Fruit fly (Drosophila melanogaster) whole organism, embryonic: ENCODE data around the gene CheA7a.
A peak's percentile ranks its signal among the peaks of the same experiment; 100 is the strongest.

ENCODE experiments used
- B-H2 ChIP-seq: fragments of 200-800 bp; sonication (Bioruptor generic); optimal IDR thresholded peaks from 2 replicates; lab custom pipeline; 2018; ENCODE audit warnings: missing biosample characterization, mild to moderate bottlenecking, missing genetic modification characterization
- CG10654 ChIP-seq: fragments of 200-800 bp; sonication (Bioruptor generic); optimal IDR thresholded peaks from 2 replicates; lab custom pipeline; 2016; ENCODE audit warnings: missing biosample characterization, missing genetic modification characterization
- CG12071 ChIP-seq: fragments of 200-800 bp; sonication (Bioruptor generic); optimal IDR thresholded peaks from 3 replicates; lab custom pipeline; 2018; ENCODE audit warnings: missing biosample characterization, mild to moderate bottlenecking, missing genetic modification characterization
- CG12104 ChIP-seq: fragments of 200-800 bp; sonication (Bioruptor generic); optimal IDR thresholded peaks from 3 replicates; lab custom pipeline; 2016; ENCODE audit warnings: missing biosample characterization, missing genetic modification characterization
- CG13296 ChIP-seq: fragments of 200-800 bp; sonication (Bioruptor generic); optimal IDR thresholded peaks from 3 replicates; lab custom pipeline; 2018; ENCODE audit warnings: missing biosample characterization, mild to moderate bottlenecking, missing genetic modification characterization
- CG13775 ChIP-seq: fragments of 200-800 bp; sonication (Bioruptor generic); optimal IDR thresholded peaks from 3 replicates; lab custom pipeline; 2017; ENCODE audit warnings: missing biosample characterization, mild to moderate bottlenecking, missing genetic modification characterization
- CG14860 ChIP-seq: fragments of 200-800 bp; sonication (Bioruptor generic); IDR thresholded peaks from 3 replicates; pipeline ENCODE4 v1.3.6; 2022; ENCODE audit warnings: missing biosample characterization, missing genetic modification characterization; ENCODE audit not compliant: partially characterized antibody
- CG15479 ChIP-seq: fragments of 200-800 bp; sonication (Bioruptor generic); optimal IDR thresholded peaks from 3 replicates; lab custom pipeline; 2019; ENCODE audit warnings: missing biosample characterization, mild to moderate bottlenecking, missing genetic modification characterization, moderate library complexity
- CG1602 ChIP-seq: fragments of 200-800 bp; sonication (Bioruptor generic); optimal IDR thresholded peaks from 3 replicates; lab custom pipeline; 2016; ENCODE audit warnings: missing biosample characterization, missing genetic modification characterization
- CG16863 ChIP-seq: fragments of 200-800 bp; sonication (Bioruptor generic); optimal IDR thresholded peaks from 3 replicates; lab custom pipeline; 2016; ENCODE audit warnings: missing biosample characterization, missing genetic modification characterization
- CG17328 ChIP-seq: fragments of 200-800 bp; sonication (Bioruptor generic); IDR thresholded peaks from 2 replicates; pipeline ENCODE4 v1.3.6; 2022; ENCODE audit warnings: missing biosample characterization, missing genetic modification characterization
- CG17361 ChIP-seq: fragments of 200-800 bp; sonication (Bioruptor generic); IDR thresholded peaks from 3 replicates; pipeline ENCODE4 v1.3.6; 2022; ENCODE audit warnings: missing biosample characterization, missing genetic modification characterization
- CG17802 ChIP-seq: fragments of 200-800 bp; sonication (Bioruptor generic); optimal IDR thresholded peaks from 2 replicates; lab custom pipeline; 2018; ENCODE audit warnings: missing biosample characterization, mild to moderate bottlenecking, missing genetic modification characterization, moderate library complexity
- CG1832 ChIP-seq: fragments of 200-800 bp; sonication (Bioruptor generic); optimal IDR thresholded peaks from 2 replicates; lab custom pipeline; 2017; ENCODE audit warnings: missing biosample characterization, mild to moderate bottlenecking, missing genetic modification characterization, inconsistent platforms
- CG18619 ChIP-seq: fragments of 200-800 bp; sonication (Bioruptor generic); optimal IDR thresholded peaks from 3 replicates; lab custom pipeline; 2017; ENCODE audit warnings: missing biosample characterization, mild to moderate bottlenecking, missing genetic modification characterization
- CG2116 ChIP-seq: fragments of 200-800 bp; sonication (Bioruptor generic); optimal IDR thresholded peaks from 3 replicates; lab custom pipeline; 2018; ENCODE audit warnings: missing biosample characterization, mild to moderate bottlenecking, missing genetic modification characterization
- CG3065 ChIP-seq: fragments of 200-800 bp; sonication (Bioruptor generic); optimal IDR thresholded peaks from 2 replicates; lab custom pipeline; 2016; ENCODE audit warnings: missing biosample characterization, missing genetic modification characterization
- CG3163 ChIP-seq: fragments of 200-800 bp; sonication (Bioruptor generic); optimal IDR thresholded peaks from 3 replicates; lab custom pipeline; 2016; ENCODE audit warnings: missing biosample characterization, missing genetic modification characterization
- CG3838 ChIP-seq: fragments of 200-800 bp; sonication (Bioruptor generic); optimal IDR thresholded peaks from 3 replicates; lab custom pipeline; 2016; ENCODE audit warnings: missing biosample characterization, missing genetic modification characterization
- CG4404 ChIP-seq: fragments of 200-800 bp; sonication (Bioruptor generic); IDR thresholded peaks from 2 replicates; pipeline ENCODE4 v1.3.6; 2022; ENCODE audit warnings: missing biosample characterization, missing genetic modification characterization
- CG4424 ChIP-seq: fragments of 200-800 bp; sonication (Bioruptor generic); optimal IDR thresholded peaks from 3 replicates; lab custom pipeline; 2016; ENCODE audit warnings: missing biosample characterization, missing genetic modification characterization
- CG6689 ChIP-seq: fragments of 200-800 bp; sonication (Bioruptor generic); IDR thresholded peaks from 2 replicates; pipeline ENCODE4 v1.3.6; 2022; ENCODE audit warnings: missing biosample characterization, missing genetic modification characterization
- CG8765 ChIP-seq: fragments of 200-800 bp; sonication (Bioruptor generic); IDR thresholded peaks from 2 replicates; pipeline ENCODE4 v1.3.6; 2022; ENCODE audit warnings: missing biosample characterization, missing genetic modification characterization
- CG8944 ChIP-seq: fragments of 200-800 bp; sonication (Bioruptor generic); optimal IDR thresholded peaks from 3 replicates; lab custom pipeline; 2016; ENCODE audit warnings: missing biosample characterization, missing genetic modification characterization
- CG9215 ChIP-seq: fragments of 200-800 bp; sonication (Bioruptor generic); IDR thresholded peaks from 2 replicates; pipeline ENCODE4 v1.3.6; 2022; ENCODE audit warnings: missing biosample characterization, missing genetic modification characterization
- CG9609 ChIP-seq: fragments of 200-800 bp; sonication (Bioruptor generic); optimal IDR thresholded peaks from 3 replicates; lab custom pipeline; 2016; ENCODE audit warnings: missing biosample characterization, missing genetic modification characterization
- CG9876 ChIP-seq: fragments of 200-800 bp; sonication (Bioruptor generic); optimal IDR thresholded peaks from 2 replicates; lab custom pipeline; 2016; ENCODE audit warnings: missing biosample characterization, missing genetic modification characterization
- Dref ChIP-seq: fragments of 200-800 bp; sonication (Bioruptor generic); IDR thresholded peaks from 2 replicates; pipeline ENCODE4 v1.3.6; 2022; ENCODE audit warnings: missing biosample characterization, missing genetic modification characterization
- Elba2 ChIP-seq: fragments of 200-800 bp; sonication (Bioruptor generic); optimal IDR thresholded peaks from 3 replicates; lab custom pipeline; 2016; ENCODE audit warnings: missing biosample characterization, missing genetic modification characterization
- Gug ChIP-seq: fragments of 200-800 bp; sonication (Bioruptor generic); IDR thresholded peaks from 4 replicates; pipeline ENCODE4 v1.3.6; 2022; ENCODE audit warnings: missing biosample characterization, missing genetic modification characterization
- MBD-R2 ChIP-seq: fragments of 200-800 bp; sonication (Bioruptor generic); IDR thresholded peaks from 2 replicates; pipeline ENCODE4 v1.3.6; 2022; ENCODE audit warnings: missing biosample characterization, missing genetic modification characterization
- Meics ChIP-seq: fragments of 200-800 bp; sonication (Bioruptor generic); optimal IDR thresholded peaks from 2 replicates; lab custom pipeline; 2017; ENCODE audit warnings: missing biosample characterization, mild to moderate bottlenecking, missing genetic modification characterization
- Scr ChIP-seq: fragments of 200-800 bp; sonication (Bioruptor generic); IDR thresholded peaks from 2 replicates; pipeline ENCODE4 v1.3.6; 2022; ENCODE audit warnings: missing biosample characterization, missing genetic modification characterization; ENCODE audit not compliant: partially characterized antibody
- bigmax ChIP-seq: fragments of 200-800 bp; sonication (Bioruptor generic); optimal IDR thresholded peaks from 2 replicates; lab custom pipeline; 2018; ENCODE audit warnings: missing biosample characterization, mild to moderate bottlenecking, missing genetic modification characterization
- br ChIP-seq: fragments of >200 bp; optimal IDR thresholded peaks from 2 replicates; lab custom pipeline; 2017
- btn ChIP-seq: fragments of 200-800 bp; sonication (Bioruptor generic); optimal IDR thresholded peaks from 2 replicates; lab custom pipeline; 2016; ENCODE audit warnings: missing biosample characterization, missing genetic modification characterization
- cad ChIP-seq: fragments of >200 bp; optimal IDR thresholded peaks from 2 replicates; lab custom pipeline; 2017; ENCODE audit warnings: missing biosample characterization, missing genetic modification characterization
- cwo ChIP-seq: fragments of 200-800 bp; sonication (Bioruptor generic); optimal IDR thresholded peaks from 3 replicates; lab custom pipeline; 2017; ENCODE audit warnings: missing biosample characterization, missing genetic modification characterization, mild to moderate bottlenecking, moderate library complexity, missing genetic modification reagents
- dm ChIP-seq: fragments of 200-800 bp; sonication (Bioruptor generic); optimal IDR thresholded peaks from 3 replicates; lab custom pipeline; 2016; ENCODE audit warnings: missing biosample characterization, missing genetic modification characterization
- gfzf ChIP-seq: fragments of 200-800 bp; sonication (Bioruptor generic); optimal IDR thresholded peaks from 2 replicates; lab custom pipeline; 2016; ENCODE audit warnings: missing biosample characterization, mild to moderate bottlenecking, missing genetic modification characterization, moderate library complexity
- gsb ChIP-seq: fragments of 200-800 bp; sonication (Bioruptor generic); IDR thresholded peaks from 2 replicates; pipeline ENCODE4 v1.3.6; 2022; ENCODE audit warnings: missing biosample characterization, missing genetic modification characterization
- ind ChIP-seq: fragments of 200-800 bp; sonication (Bioruptor generic); optimal IDR thresholded peaks from 3 replicates; lab custom pipeline; 2016; ENCODE audit warnings: missing biosample characterization, missing genetic modification characterization
- otp ChIP-seq: fragments of 200-800 bp; sonication (Bioruptor generic); IDR thresholded peaks from 3 replicates; pipeline ENCODE4, ENCODE4 v1.3.6; 2022; ENCODE audit warnings: missing biosample characterization, missing genetic modification characterization
- pan ChIP-seq, 4 experiments: fragments of >200 bp in 3 of 4; fragments of 200-800 bp in 1 of 4; sonication (Bioruptor generic) in 1 of 4; optimal IDR thresholded peaks in 3 of 4; IDR thresholded peaks in 1 of 4; 2 replicates each; pipeline versions ENCODE4 v1.3.6 to Lab custom; 2017 to 2022; ENCODE audit warnings: missing biosample characterization in 2 of 4, missing genetic modification characterization in 2 of 4, mixed read lengths in 1 of 4
- pho ChIP-seq: fragments of 200-800 bp; sonication (Bioruptor generic); optimal IDR thresholded peaks from 2 replicates; lab custom pipeline; 2016; ENCODE audit warnings: missing biosample characterization, missing genetic modification characterization
- ro ChIP-seq: fragments of 200-800 bp; sonication (Bioruptor generic); IDR thresholded peaks from 2 replicates; pipeline ENCODE4 v1.3.6; 2022; ENCODE audit warnings: missing biosample characterization, missing genetic modification characterization
- salm ChIP-seq: fragments of 200-800 bp; sonication (Bioruptor generic); optimal IDR thresholded peaks from 2 replicates; lab custom pipeline; 2018; ENCODE audit warnings: missing biosample characterization, mild to moderate bottlenecking, missing genetic modification characterization
- vfl ChIP-seq: fragments of 200-800 bp; sonication (Bioruptor generic); optimal IDR thresholded peaks from 2 replicates; lab custom pipeline; 2016; ENCODE audit warnings: missing biosample characterization, missing genetic modification characterization
- vvl ChIP-seq: fragments of 200-800 bp; sonication (Bioruptor generic); IDR thresholded peaks from 2 replicates; pipeline ENCODE4 v1.3.6; 2022; ENCODE audit warnings: missing biosample characterization, missing genetic modification characterization
- wor ChIP-seq: fragments of 200-800 bp; sonication (Bioruptor generic); IDR thresholded peaks from 2 replicates; pipeline ENCODE4 v1.3.6; 2022; ENCODE audit warnings: missing biosample characterization, missing genetic modification characterization
- zf30C ChIP-seq: fragments of 200-800 bp; sonication (Bioruptor generic); optimal IDR thresholded peaks from 3 replicates; lab custom pipeline; 2018; ENCODE audit warnings: missing biosample characterization, mild to moderate bottlenecking, missing genetic modification characterization
- zfh1 ChIP-seq: fragments of 200-800 bp; sonication (Bioruptor generic); IDR thresholded peaks from 3 replicates; pipeline ENCODE4 v1.3.6; 2022; ENCODE audit warnings: missing biosample characterization, missing genetic modification characterization

Gene CheA7a

DNA sequence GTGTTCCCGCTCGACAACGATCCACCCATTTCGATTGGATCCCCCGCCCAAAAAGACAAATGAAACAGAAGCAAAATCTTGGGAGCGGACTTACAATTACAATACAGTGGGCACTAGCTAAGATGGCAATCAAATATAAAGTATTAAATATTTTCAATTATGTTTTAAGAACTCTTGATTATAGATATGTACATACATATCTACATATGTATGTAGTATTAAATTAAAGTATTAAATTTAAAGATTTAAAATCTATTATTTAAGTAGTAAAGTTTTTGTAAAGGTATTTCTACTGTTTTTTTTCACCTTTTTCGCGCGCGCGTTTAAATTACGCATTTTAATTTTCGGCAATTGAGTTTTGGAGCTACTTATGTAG lies 43.2 kb upstream of the CheA7a start (continued):
- no peak for TF ChIP-seq ro (GFP tag; lab: Robert Waterston, UW)
- TF ChIP-seq cad (GFP tag; lab: Kevin White, UChicago) = no peak
- TF ChIP-seq gsb (GFP tag; lab: Robert Waterston, UW) = no peak
- no peak for TF ChIP-seq gfzf (GFP tag; lab: Kevin White, UChicago)
- TF ChIP-seq bigmax (GFP tag; lab: Kevin White, UChicago) = no peak
- no peak for TF ChIP-seq CG14860 (GFP tag; lab: Robert Waterston, UW)
- no peak for TF ChIP-seq CG12071
- TF ChIP-seq cwo = peak; percentile 78
- no peak for TF ChIP-seq CG8944 (GFP tag; lab: Kevin White, UChicago)
- peak; percentile 33; the same call in 1 of the 3 replicates for TF ChIP-seq otp
- TF ChIP-seq vvl (GFP tag; lab: Robert Waterston, UW) = peak; percentile 79
- no peak for TF ChIP-seq CG3163
- TF ChIP-seq CG13296 (GFP tag; lab: Kevin White, UChicago) = peak; percentile 73
- peak; percentile 64 for TF ChIP-seq CG17328 (GFP tag; lab: Robert Waterston, UW)
- peak; percentile 54 for TF ChIP-seq ind (GFP tag; lab: Kevin White, UChicago)
- no peak for TF ChIP-seq CG9609
- peak; percentile 58 for TF ChIP-seq CG4424
- TF ChIP-seq CG12104 (GFP tag; lab: Kevin White, UChicago) = peak; percentile 58
- TF ChIP-seq Scr (GFP tag; lab: Robert Waterston, UW) = no peak
- TF ChIP-seq pan (optimal IDR thresholded peaks at IDR 0.05; lab: Kevin White, UChicago) = no peak
- TF ChIP-seq pan (GFP tag; optimal IDR thresholded peaks at IDR 0.05 in 1 of 2, IDR thresholded peaks at IDR 0.05 in 1 of 2) = peak in 1 of 2 experiments; percentile 73
- TF ChIP-seq CG9215 (GFP tag; lab: Robert Waterston, UW) = peak; percentile 59
- TF ChIP-seq CG10654 = peak; percentile 46
- no peak for TF ChIP-seq CG1832 (GFP tag; lab: Kevin White, UChicago)
- TF ChIP-seq wor (GFP tag; lab: Robert Waterston, UW) = peak; percentile 45
- peak; percentile 48; the same call in 2 of the 4 replicates for TF ChIP-seq Gug (GFP tag; lab: Robert Waterston, UW)
- peak; percentile 83 for TF ChIP-seq Meics
- peak; percentile 39; the same call in 1 of the 2 replicates for TF ChIP-seq CG4404
- no peak for TF ChIP-seq CG15479 (GFP tag; lab: Kevin White, UChicago)
- no peak for TF ChIP-seq Elba2 (GFP tag; lab: Kevin White, UChicago)
- TF ChIP-seq CG17802 (tag; lab: Kevin White, UChicago) = no peak
- TF ChIP-seq CG16863 = no peak
- peak; percentile 58 for TF ChIP-seq CG13775
- TF ChIP-seq btn = no peak
- TF ChIP-seq dm (GFP tag; lab: Kevin White, UChicago) = no peak
- peak; percentile 64; the same call in 1 of the 3 replicates for TF ChIP-seq zfh1
- TF ChIP-seq CG18619 = peak; percentile 78
- no peak for TF ChIP-seq vfl
- TF ChIP-seq CG3838 (GFP tag; lab: Kevin White, UChicago) = no peak
- TF ChIP-seq CG9876 (GFP tag; lab: Kevin White, UChicago) = no peak
- TF ChIP-seq CG17361 (GFP tag; lab: Robert Waterston, UW) = peak; percentile 86
- peak; percentile 37; the same call in 1 of the 2 replicates for TF ChIP-seq MBD-R2 (GFP tag; lab: Robert Waterston, UW)
- TF ChIP-seq CG2116 (GFP tag; lab: Kevin White, UChicago) = no peak
- TF ChIP-seq CG3065 (GFP tag; lab: Kevin White, UChicago) = peak; percentile 5
- TF ChIP-seq br = no peak
- TF ChIP-seq Dref = no peak
- TF ChIP-seq zf30C (GFP tag; lab: Kevin White, UChicago) = no peak
- no peak for TF ChIP-seq pho (GFP tag; lab: Kevin White, UChicago)
- TF ChIP-seq CG1602 (GFP tag; lab: Kevin White, UChicago) = peak; percentile 61
- TF ChIP-seq CG8765 = no peak
- TF ChIP-seq B-H2 (GFP tag; lab: Kevin White, UChicago) = peak; percentile 33
- TF ChIP-seq CG6689 (GFP tag; lab: Robert Waterston, UW) = peak; percentile 82
- TF ChIP-seq salm = peak; percentile 51
